Fruit fly (Drosophila melanogaster): Measurements from ENCODE around the gene CG12096.

DNA sequence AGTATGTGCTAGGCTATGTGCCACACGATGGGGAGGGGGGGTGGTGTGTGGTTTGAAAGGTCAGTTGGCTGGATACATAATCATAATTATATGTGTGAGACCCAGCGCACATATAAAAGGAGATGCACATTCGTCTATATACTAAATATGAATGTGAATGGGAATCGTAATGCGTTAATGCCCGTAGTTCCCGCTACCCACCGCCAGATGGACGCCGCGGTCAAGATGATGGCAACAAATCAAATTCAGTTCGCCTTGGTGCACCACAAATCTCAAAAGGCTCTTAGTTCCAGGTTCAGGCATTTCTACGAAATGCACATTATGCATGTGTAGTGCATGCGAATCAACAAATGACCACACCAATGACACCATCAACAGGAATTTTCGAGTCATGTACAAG is 45.3 kb downstream of the CG12096 start:
- TF ChIP-seq CG7045 (GFP tag; optimal IDR thresholded peaks at IDR 0.05), result no peak
- TF ChIP-seq CG7101 (tag; optimal IDR thresholded peaks at IDR 0.05), result no peak
- no peak for TF ChIP-seq CG33017 (tag; optimal IDR thresholded peaks at IDR 0.05)
- TF ChIP-seq tj (GFP tag; optimal IDR thresholded peaks at IDR 0.05), result no peak
- no peak for TF ChIP-seq pad (GFP tag; optimal IDR thresholded peaks at IDR 0.05)
- no peak for TF ChIP-seq cnc (optimal IDR thresholded peaks at IDR 0.05)
- no peak for TF ChIP-seq CG5204 (GFP tag; optimal IDR thresholded peaks at IDR 0.05)
- TF ChIP-seq kay (GFP tag; ENCODE audit: borderline replicate concordance), result no peak
- no peak for TF ChIP-seq CG1620 (GFP tag; optimal IDR thresholded peaks at IDR 0.05)
- no peak for TF ChIP-seq Mnt (GFP tag; optimal IDR thresholded peaks at IDR 0.05)
- TF ChIP-seq ovo (GFP tag; optimal IDR thresholded peaks at IDR 0.05), result no peak
- no peak for TF ChIP-seq Clk (GFP tag; optimal IDR thresholded peaks at IDR 0.05)

Measured in whole organism, adult.